Fruit fly (Drosophila melanogaster) whole organism, embryonic: ENCODE results near the gene Awh.

Experiments
- Aef1 ChIP-seq: fragments of 200-800 bp; sonication (Bioruptor generic); IDR thresholded peaks from 3 replicates; pipeline ENCODE4 v1.3.6; 2022; ENCODE audit warnings: missing biosample characterization, missing genetic modification characterization
- Antp ChIP-seq: fragments of 200-800 bp; sonication (Bioruptor generic); optimal IDR thresholded peaks from 3 replicates; lab custom pipeline; 2016; ENCODE audit warnings: missing biosample characterization, missing genetic modification characterization
- CG13296 ChIP-seq: fragments of 200-800 bp; sonication (Bioruptor generic); optimal IDR thresholded peaks from 3 replicates; lab custom pipeline; 2018; ENCODE audit warnings: missing biosample characterization, mild to moderate bottlenecking, missing genetic modification characterization
- CG1602 ChIP-seq: fragments of 200-800 bp; sonication (Bioruptor generic); optimal IDR thresholded peaks from 3 replicates; lab custom pipeline; 2016; ENCODE audit warnings: missing biosample characterization, missing genetic modification characterization
- CG17829 ChIP-seq: fragments of 200-800 bp; optimal IDR thresholded peaks from 2 replicates; lab custom pipeline; 2019; ENCODE audit warnings: missing biosample characterization, mild to moderate bottlenecking, missing genetic modification characterization, moderate library complexity
- CG18476 ChIP-seq: fragments of 200-800 bp; sonication (Bioruptor generic); optimal IDR thresholded peaks from 2 replicates; lab custom pipeline; 2016; ENCODE audit warnings: missing biosample characterization, mild to moderate bottlenecking, missing genetic modification characterization
- CG42726 ChIP-seq: fragments of 200-800 bp; sonication (Bioruptor generic); IDR thresholded peaks from 2 replicates; pipeline ENCODE4 v1.3.6; 2022; ENCODE audit warnings: missing biosample characterization, missing genetic modification characterization; ENCODE audit not compliant: partially characterized antibody
- CG4730 ChIP-seq: fragments of 200-800 bp; sonication (Bioruptor generic); IDR thresholded peaks from 2 replicates; pipeline ENCODE4 v1.3.6; 2022; ENCODE audit warnings: missing biosample characterization, missing genetic modification characterization
- CG7963 ChIP-seq: fragments of 200-800 bp; sonication (Bioruptor generic); IDR thresholded peaks from 3 replicates; pipeline ENCODE4 v1.3.6; 2022; ENCODE audit warnings: missing biosample characterization, missing genetic modification characterization; ENCODE audit not compliant: partially characterized antibody
- CG8089 ChIP-seq: fragments of 200-800 bp; sonication (Bioruptor generic); optimal IDR thresholded peaks from 3 replicates; lab custom pipeline; 2016; ENCODE audit warnings: missing biosample characterization, missing genetic modification characterization
- CG9215 ChIP-seq: fragments of 200-800 bp; sonication (Bioruptor generic); IDR thresholded peaks from 2 replicates; pipeline ENCODE4 v1.3.6; 2022; ENCODE audit warnings: missing biosample characterization, missing genetic modification characterization
- D19A ChIP-seq: fragments of 200-800 bp; optimal IDR thresholded peaks from 3 replicates; lab custom pipeline; 2019; ENCODE audit warnings: missing biosample characterization, mild to moderate bottlenecking, missing genetic modification characterization, moderate library complexity
- Dek ChIP-seq: fragments of 200-800 bp; sonication (Bioruptor generic); optimal IDR thresholded peaks from 3 replicates; lab custom pipeline; 2019; ENCODE audit warnings: missing biosample characterization, mild to moderate bottlenecking, missing genetic modification characterization, moderate library complexity
- Doc3 ChIP-seq: fragments of 200-800 bp; sonication (Bioruptor generic); IDR thresholded peaks from 3 replicates; pipeline ENCODE4 v1.3.6; 2022; ENCODE audit warnings: missing biosample characterization, missing genetic modification characterization; ENCODE audit not compliant: partially characterized antibody
- Dp ChIP-seq: fragments of 200-800 bp; sonication (Bioruptor generic); optimal IDR thresholded peaks from 2 replicates; lab custom pipeline; 2018; ENCODE audit warnings: missing biosample characterization, mild to moderate bottlenecking, missing genetic modification characterization, moderate library complexity
- ERR ChIP-seq: fragments of 200-800 bp; sonication (Bioruptor generic); optimal IDR thresholded peaks from 2 replicates; lab custom pipeline; 2016; ENCODE audit warnings: missing biosample characterization, missing genetic modification characterization
- Gsc ChIP-seq: fragments of 200-800 bp; sonication (Bioruptor generic); IDR thresholded peaks from 2 replicates; pipeline ENCODE4 v1.3.6; 2022; ENCODE audit warnings: missing biosample characterization, missing genetic modification characterization
- Gug ChIP-seq: fragments of 200-800 bp; sonication (Bioruptor generic); IDR thresholded peaks from 4 replicates; pipeline ENCODE4 v1.3.6; 2022; ENCODE audit warnings: missing biosample characterization, missing genetic modification characterization
- H15 ChIP-seq: fragments of 200-800 bp; sonication (Bioruptor generic); IDR thresholded peaks from 3 replicates; pipeline ENCODE4 v1.3.6; 2022; ENCODE audit warnings: missing biosample characterization, missing genetic modification characterization
- Kr ChIP-seq: fragments of 200-800 bp; sonication (Bioruptor generic); optimal IDR thresholded peaks from 2 replicates; lab custom pipeline; 2017; ENCODE audit warnings: missing biosample characterization, mild to moderate bottlenecking, missing genetic modification characterization
- NC2α ChIP-seq: fragments of 200-800 bp; sonication (Bioruptor generic); optimal IDR thresholded peaks from 2 replicates; lab custom pipeline; 2016; ENCODE audit warnings: missing biosample characterization, missing genetic modification characterization
- NK7.1 ChIP-seq: fragments of 200-800 bp; sonication (Bioruptor generic); optimal IDR thresholded peaks from 3 replicates; lab custom pipeline; 2016; ENCODE audit warnings: missing biosample characterization, missing genetic modification characterization
- Ssrp ChIP-seq: fragments of 200-800 bp; sonication (Bioruptor generic); optimal IDR thresholded peaks from 2 replicates; lab custom pipeline; 2018; ENCODE audit warnings: missing biosample characterization, mild to moderate bottlenecking, missing genetic modification characterization, moderate library complexity
- Vsx1 ChIP-seq: fragments of 200-800 bp; sonication (Bioruptor generic); optimal IDR thresholded peaks from 2 replicates; lab custom pipeline; 2017; ENCODE audit warnings: missing biosample characterization, mild to moderate bottlenecking, missing genetic modification characterization, missing genetic modification reagents
- Xbp1 ChIP-seq: fragments of 200-800 bp; sonication (Bioruptor generic); optimal IDR thresholded peaks from 3 replicates; lab custom pipeline; 2016; ENCODE audit warnings: missing biosample characterization, mild to moderate bottlenecking, missing genetic modification characterization
- aop ChIP-seq: fragments of 200-800 bp; sonication (Bioruptor generic); IDR thresholded peaks from 2 replicates; pipeline ENCODE4 v1.3.6; 2022; ENCODE audit warnings: missing biosample characterization, missing genetic modification characterization
- ash1 ChIP-seq: fragments of 200-800 bp; sonication (Bioruptor generic); optimal IDR thresholded peaks from 2 replicates; lab custom pipeline; 2018; ENCODE audit warnings: missing biosample characterization, mild to moderate bottlenecking, missing genetic modification characterization
- caup ChIP-seq: fragments of 200-800 bp; sonication (Bioruptor generic); optimal IDR thresholded peaks from 3 replicates; lab custom pipeline; 2017; ENCODE audit warnings: missing biosample characterization, mild to moderate bottlenecking, missing genetic modification characterization, moderate library complexity; ENCODE audit not compliant: severe bottlenecking
- cwo ChIP-seq: fragments of 200-800 bp; sonication (Bioruptor generic); optimal IDR thresholded peaks from 3 replicates; lab custom pipeline; 2017; ENCODE audit warnings: missing biosample characterization, missing genetic modification characterization, mild to moderate bottlenecking, moderate library complexity, missing genetic modification reagents
- dmrt11E ChIP-seq: fragments of 200-800 bp; sonication (Bioruptor generic); optimal IDR thresholded peaks from 3 replicates; lab custom pipeline; 2018; ENCODE audit warnings: missing biosample characterization, mild to moderate bottlenecking, missing genetic modification characterization, moderate library complexity
- fd96Cb ChIP-seq: fragments of 200-800 bp; sonication (Bioruptor generic); optimal IDR thresholded peaks from 2 replicates; lab custom pipeline; 2018; ENCODE audit warnings: missing biosample characterization, mild to moderate bottlenecking, missing genetic modification characterization, moderate library complexity
- fru ChIP-seq: fragments of >200 bp; optimal IDR thresholded peaks from 2 replicates; lab custom pipeline; 2017
- grn ChIP-seq: fragments of 200-800 bp; sonication (Bioruptor generic); optimal IDR thresholded peaks from 3 replicates; lab custom pipeline; 2017; ENCODE audit warnings: missing biosample characterization, missing genetic modification characterization
- jing ChIP-seq: fragments of 200-800 bp; sonication (Bioruptor generic); optimal IDR thresholded peaks from 2 replicates; lab custom pipeline; 2018; ENCODE audit warnings: missing biosample characterization, mild to moderate bottlenecking, missing genetic modification characterization
- ken ChIP-seq: fragments of 200-800 bp; sonication (Bioruptor generic); IDR thresholded peaks from 3 replicates; pipeline ENCODE4 v1.3.6; 2022; ENCODE audit warnings: missing biosample characterization, missing genetic modification characterization
- org-1 ChIP-seq: fragments of 200-800 bp; sonication (Bioruptor generic); optimal IDR thresholded peaks from 2 replicates; lab custom pipeline; 2017; ENCODE audit warnings: missing biosample characterization, missing genetic modification characterization
- pho ChIP-seq: fragments of 200-800 bp; sonication (Bioruptor generic); optimal IDR thresholded peaks from 2 replicates; lab custom pipeline; 2016; ENCODE audit warnings: missing biosample characterization, missing genetic modification characterization
- salm ChIP-seq: fragments of 200-800 bp; sonication (Bioruptor generic); optimal IDR thresholded peaks from 2 replicates; lab custom pipeline; 2018; ENCODE audit warnings: missing biosample characterization, mild to moderate bottlenecking, missing genetic modification characterization
- so ChIP-seq: fragments of 200-800 bp; sonication (Bioruptor generic); IDR thresholded peaks from 3 replicates; pipeline ENCODE4 v1.3.6; 2022; ENCODE audit warnings: missing biosample characterization, missing genetic modification characterization
- tgo ChIP-seq: fragments of 200-800 bp; sonication (Bioruptor generic); IDR thresholded peaks from 3 replicates; pipeline ENCODE4 v1.3.6; 2022; ENCODE audit warnings: missing biosample characterization, missing genetic modification characterization
- tll ChIP-seq, 2 experiments: fragments of 200-800 bp in 1 of 2; fragments of >200 bp in 1 of 2; sonication (Bioruptor generic) in 1 of 2; optimal IDR thresholded peaks; 2 replicates each; lab custom pipeline; 2017 to 2019; ENCODE audit warnings: missing biosample characterization in 2 of 2, missing genetic modification characterization in 2 of 2, mild to moderate bottlenecking in 1 of 2, moderate library complexity in 1 of 2
- trh ChIP-seq: fragments of 200-800 bp; sonication (Bioruptor generic); optimal IDR thresholded peaks from 2 replicates; lab custom pipeline; 2016; ENCODE audit warnings: missing biosample characterization, missing genetic modification characterization
- tup ChIP-seq: fragments of 200-800 bp; sonication (Bioruptor generic); optimal IDR thresholded peaks from 2 replicates; lab custom pipeline; 2016; ENCODE audit warnings: missing biosample characterization, mild to moderate bottlenecking, missing genetic modification characterization, moderate library complexity
- twi ChIP-seq: fragments of 200-800 bp; optimal IDR thresholded peaks from 2 replicates; lab custom pipeline; 2019; ENCODE audit warnings: missing biosample characterization, mild to moderate bottlenecking, missing genetic modification characterization, moderate library complexity
- unpg ChIP-seq: fragments of 200-800 bp; sonication (Bioruptor generic); optimal IDR thresholded peaks from 3 replicates; lab custom pipeline; 2018; ENCODE audit warnings: missing biosample characterization, mild to moderate bottlenecking, missing genetic modification characterization, moderate library complexity
- zf30C ChIP-seq: fragments of 200-800 bp; sonication (Bioruptor generic); optimal IDR thresholded peaks from 3 replicates; lab custom pipeline; 2018; ENCODE audit warnings: missing biosample characterization, mild to moderate bottlenecking, missing genetic modification characterization
- zfh1 ChIP-seq: fragments of 200-800 bp; sonication (Bioruptor generic); IDR thresholded peaks from 3 replicates; pipeline ENCODE4 v1.3.6; 2022; ENCODE audit warnings: missing biosample characterization, missing genetic modification characterization

Awh gene

dm6 chr3L:3811089-3811488, 34.9 kb upstream of the Awh start, which contains the start of the genes CG32263 and PIG-B (continued):
- TF ChIP-seq tgo (GFP tag; lab: Robert Waterston, UW) (no peak), grn (GFP tag; lab: Kevin White, UChicago) (no peak)

dm6 chr3L:3814010-3814833, 31.8 kb upstream of the Awh start, which contains the start of gene Scsalpha1:
TSS of gene Scsalpha1 (plus strand) at chr3L:3814211.
- no peak for TF ChIP-seq trh (GFP tag; lab: Kevin White, UChicago)
- peak in 1 of 2 experiments; percentile 1 for TF ChIP-seq tll (GFP tag; optimal IDR thresholded peaks at IDR 0.05; lab: Kevin White, UChicago)
- TF ChIP-seq Aef1 (GFP tag; lab: Robert Waterston, UW) = no peak
- no peak for TF ChIP-seq NC2α
- no peak for TF ChIP-seq H15 (GFP tag; lab: Robert Waterston, UW)
- TF ChIP-seq Kr (GFP tag; lab: Kevin White, UChicago) = no peak
- peak; percentile 99 for TF ChIP-seq CG42726 (GFP tag; lab: Robert Waterston, UW)
- no peak for TF ChIP-seq dmrt11E (tag; lab: Kevin White, UChicago)
- TF ChIP-seq ERR (GFP tag; lab: Kevin White, UChicago) = no peak
- TF ChIP-seq Dp (GFP tag; lab: Kevin White, UChicago) = peak; percentile 56
- TF ChIP-seq ken (GFP tag; lab: Robert Waterston, UW) = peak; percentile 37; the same call in 1 of the 3 replicates
- peak; percentile 3 for TF ChIP-seq Ssrp (tag; lab: Kevin White, UChicago)
- TF ChIP-seq caup (GFP tag; lab: Kevin White, UChicago) = peak; percentile 7
- no peak for TF ChIP-seq CG13296
- TF ChIP-seq Xbp1 (GFP tag; lab: Kevin White, UChicago) = peak; percentile 43
- no peak for TF ChIP-seq org-1 (GFP tag; lab: Kevin White, UChicago)
- TF ChIP-seq D19A (tag; lab: Kevin White, UChicago) = peak; percentile 41
- TF ChIP-seq twi (tag; lab: Kevin White, UChicago) = no peak
- TF ChIP-seq cwo (GFP tag; lab: Kevin White, UChicago) = peak; percentile 21
- TF ChIP-seq CG7963 = peak; percentile 100
- no peak for TF ChIP-seq fru
- TF ChIP-seq NK7.1 (GFP tag; lab: Kevin White, UChicago) = no peak
- TF ChIP-seq CG1602 (GFP tag; lab: Kevin White, UChicago) = peak; percentile 22
- TF ChIP-seq aop (GFP tag; lab: Robert Waterston, UW) = no peak
- no peak for TF ChIP-seq ash1
- TF ChIP-seq Doc3 (GFP tag; lab: Robert Waterston, UW) = peak; percentile 98
- 0 out of 3 replicates have a peak, but pooled peaks have one; percentile 33 for TF ChIP-seq so (GFP tag; lab: Robert Waterston, UW)
- TF ChIP-seq Antp (GFP tag; lab: Kevin White, UChicago) = no peak
- no peak for TF ChIP-seq CG4730
- no peak for TF ChIP-seq salm (tag; lab: Kevin White, UChicago)
- TF ChIP-seq pho (GFP tag; lab: Kevin White, UChicago) = no peak
- TF ChIP-seq zf30C (GFP tag; lab: Kevin White, UChicago) = no peak
- TF ChIP-seq tup (GFP tag; lab: Kevin White, UChicago) = no peak
- TF ChIP-seq CG18476 = no peak
- TF ChIP-seq Dek (tag; lab: Kevin White, UChicago) = peak; percentile 23
- TF ChIP-seq jing (GFP tag; lab: Kevin White, UChicago) = no peak
- TF ChIP-seq CG8089 = no peak
- TF ChIP-seq zfh1 (GFP tag; lab: Robert Waterston, UW) = peak; percentile 68; the same call in 2 of the 3 replicates
- TF ChIP-seq CG9215 (GFP tag; lab: Robert Waterston, UW) = no peak
- TF ChIP-seq unpg (GFP tag; lab: Kevin White, UChicago) = no peak
- peak; percentile 16 for TF ChIP-seq fd96Cb
- TF ChIP-seq CG17829 = peak; percentile 62
- peak; percentile 24; the same call in 1 of the 4 replicates for TF ChIP-seq Gug (GFP tag; lab: Robert Waterston, UW)
- no peak for TF ChIP-seq Gsc (GFP tag; lab: Robert Waterston, UW)
- peak; percentile 96 for TF ChIP-seq Vsx1 (GFP tag; lab: Kevin White, UChicago)
